Worm (Caenorhabditis elegans) whole organism, L3 larva: ENCODE measurements around the gene srn-1.

Experiments
- egl-27 ChIP-seq: sonication (generic microtip); optimal IDR thresholded peaks from 4 replicates; lab custom pipeline; 2017; ENCODE audit warnings: missing biosample characterization, missing genetic modification reagents, missing genetic modification characterization
- elt-3 ChIP-seq, 3 experiments: fragments of 150-350 bp in 1 of 3; sonication (generic microtip) in 2 of 3; optimal IDR thresholded peaks; 2 replicates in 2 of 3; 4 replicates in 1 of 3; lab custom pipeline; 2014 to 2017; ENCODE audit warnings: missing biosample characterization in 3 of 3, missing genetic modification characterization in 3 of 3
- fkh-10 ChIP-seq: sonication (generic microtip); optimal IDR thresholded peaks from 2 replicates; lab custom pipeline; 2017; ENCODE audit warnings: missing biosample characterization, missing genetic modification reagents, missing genetic modification characterization
- hmg-11 ChIP-seq: sonication (generic microtip); optimal IDR thresholded peaks from 2 replicates; lab custom pipeline; 2016; ENCODE audit warnings: missing genetic modification characterization, missing compliant biosample characterization
- nhr-28 ChIP-seq: fragments of 150-350 bp; optimal IDR thresholded peaks from 2 replicates; lab custom pipeline; 2014; ENCODE audit warnings: missing biosample characterization, missing genetic modification characterization
- nhr-67 ChIP-seq: fragments of 150-350 bp; optimal IDR thresholded peaks from 2 replicates; lab custom pipeline; 2014; ENCODE audit warnings: missing biosample characterization, missing genetic modification characterization
- sea-2 ChIP-seq: fragments of 150-350 bp; sonication (generic microtip); optimal IDR thresholded peaks from 4 replicates; lab custom pipeline; 2014; ENCODE audit warnings: missing biosample characterization, missing genetic modification reagents, missing genetic modification characterization
- unc-39 ChIP-seq: sonication (generic microtip); optimal IDR thresholded peaks from 4 replicates; lab custom pipeline; 2017; ENCODE audit warnings: missing biosample characterization, missing genetic modification characterization
- unc-62 ChIP-seq: fragments of 150-350 bp; sonication (generic microtip); optimal IDR thresholded peaks from 4 replicates; lab custom pipeline; 2014; ENCODE audit warnings: missing biosample characterization, missing genetic modification reagents, missing genetic modification characterization

- TF ChIP-seq unc-39 (tag; lab: Kevin White, UChicago): no peak
- TF ChIP-seq fkh-10 (GFP tag; lab: Kevin White, UChicago): no peak
- no peak for TF ChIP-seq nhr-28
- peak; percentile 45 to 94 (median 89) for TF ChIP-seq elt-3 (tag; optimal IDR thresholded peaks at IDR 0.05; lab: Kevin White, UChicago)
- TF ChIP-seq nhr-67 (tag; lab: Kevin White, UChicago): no peak
- TF ChIP-seq unc-62: peak; percentile 9
- no peak for TF ChIP-seq egl-27
- TF ChIP-seq hmg-11: no peak
- TF ChIP-seq sea-2: no peak
Observed at ce11 chrV:6247397-6247796, 38.8 kb downstream of the srn-1 start.
